Fruit fly (Drosophila melanogaster) whole organism, embryonic: ENCODE measurements around the gene CG7611.

Experiments used
- CG43689 ChIP-seq: fragments of 200-800 bp; sonication (Bioruptor generic); IDR thresholded peaks from 2 replicates; pipeline ENCODE4 v1.3.6; 2022; ENCODE audit warnings: missing biosample characterization, missing genetic modification characterization
- NfI ChIP-seq: fragments of 200-800 bp; sonication (Bioruptor generic); optimal IDR thresholded peaks from 3 replicates; lab custom pipeline; 2018; ENCODE audit warnings: missing biosample characterization, mild to moderate bottlenecking, missing genetic modification characterization, moderate library complexity

dm6 chr3L:21562081-21562480 lies 39.1 kb downstream of the CG7611 start, which contains the start of gene CapaR:
- TF ChIP-seq NfI (GFP tag; lab: Kevin White, UChicago) (no peak), CG43689 (no peak)
